Worm (Caenorhabditis elegans): ENCODE measurements around the gene R08C7.1.

ce11 chrIV:4429901-4430300 is 21.8 kb upstream of the R08C7.1 start, which contains the start of the genes str-185 and R08C7.5:
- TF ChIP-seq lin-39 (tag; optimal IDR thresholded peaks at IDR 0.05), result no peak
- TF ChIP-seq fos-1 (tag; optimal IDR thresholded peaks at IDR 0.05), result no peak
- TF ChIP-seq ceh-28 (tag; optimal IDR thresholded peaks at IDR 0.05), result no peak
- TF ChIP-seq nhr-237 (tag; optimal IDR thresholded peaks at IDR 0.05), result no peak
- no peak for TF ChIP-seq unc-39 (tag; optimal IDR thresholded peaks at IDR 0.05)
- TF ChIP-seq fkh-10 (GFP tag; optimal IDR thresholded peaks at IDR 0.05), result no peak
- TF ChIP-seq hmg-11 (tag; optimal IDR thresholded peaks at IDR 0.05), result no peak
- no peak for TF ChIP-seq skn-1 (tag; optimal IDR thresholded peaks at IDR 0.05)
- TF ChIP-seq ztf-11 (tag; optimal IDR thresholded peaks at IDR 0.05), result no peak
- TF ChIP-seq nhr-76 (tag; optimal IDR thresholded peaks at IDR 0.05), result no peak
- no peak for TF ChIP-seq nhr-77 (tag; optimal IDR thresholded peaks at IDR 0.05)
- TF ChIP-seq tbx-2 (tag; optimal IDR thresholded peaks at IDR 0.05), result no peak
- no peak for TF ChIP-seq unc-62 (GFP tag; optimal IDR thresholded peaks at IDR 0.05)

Data from whole organism, L3 larva.